Worm (Caenorhabditis elegans): Measurements from ENCODE around the gene imp-2.

The imp-2 gene

ce11 chrIV:11145929-11146339, 27.2 kb upstream of the imp-2 start (continued):
- TF ChIP-seq spr-1 (tag; optimal IDR thresholded peaks at IDR 0.05) = no peak
- TF ChIP-seq lin-13 (GFP tag; optimal IDR thresholded peaks at IDR 0.05) = no peak
- no peak for TF ChIP-seq F10B5.3 (tag; optimal IDR thresholded peaks at IDR 0.05)
- no peak for TF ChIP-seq fkh-10 (GFP tag; optimal IDR thresholded peaks at IDR 0.05)
- no peak for TF ChIP-seq aha-1 (tag)
- TF ChIP-seq nhr-41 (GFP tag; IDR thresholded peaks at IDR 0.05) = no peak
- TF ChIP-seq nhr-76 (tag; optimal IDR thresholded peaks at IDR 0.05) = no peak
- TF ChIP-seq zip-11 (GFP tag; IDR thresholded peaks at IDR 0.05) = no peak
- peak; percentile 64; the same call in 1 of the 2 replicates for TF ChIP-seq pha-4 (GFP tag; IDR thresholded peaks at IDR 0.05)
- no peak for TF ChIP-seq pha-4 (tag; optimal IDR thresholded peaks at IDR 0.05)
- TF ChIP-seq lin-15B (tag; optimal IDR thresholded peaks at IDR 0.05) = no peak
- no peak for TF ChIP-seq lir-3 (tag; optimal IDR thresholded peaks at IDR 0.05)
- TF ChIP-seq ces-1 (GFP tag; optimal IDR thresholded peaks at IDR 0.05) = no peak
- no peak for TF ChIP-seq nhr-11 (tag; optimal IDR thresholded peaks at IDR 0.05)
- no peak for TF ChIP-seq ctbp-1 (GFP tag; IDR thresholded peaks at IDR 0.05)
- TF ChIP-seq Y5F2A.4 (GFP tag; optimal IDR thresholded peaks at IDR 0.05) = no peak
- TF ChIP-seq saeg-2 (GFP tag; IDR thresholded peaks at IDR 0.05) = no peak
- no peak for TF ChIP-seq D1046.2 (GFP tag; IDR thresholded peaks at IDR 0.05)
- 0 out of 2 replicates have a peak, but pooled peaks have one; percentile 15 for TF ChIP-seq snpc-1.2 (GFP tag; IDR thresholded peaks at IDR 0.05)
- no peak for TF ChIP-seq dmd-8 (GFP tag; IDR thresholded peaks at IDR 0.05)
- TF ChIP-seq fos-1 (tag; optimal IDR thresholded peaks at IDR 0.05) = no peak

- TF ChIP-seq nhr-42 (GFP tag; IDR thresholded peaks at IDR 0.05) = no peak
- TF ChIP-seq lim-7 (GFP tag; IDR thresholded peaks at IDR 0.05) = no peak
- no peak for TF ChIP-seq snpc-4 (tag; optimal IDR thresholded peaks at IDR 0.05)
- no peak for TF ChIP-seq daf-16 (GFP tag; optimal IDR thresholded peaks at IDR 0.05)
- no peak for TF ChIP-seq daf-16 (tag; optimal IDR thresholded peaks at IDR 0.05)
- no peak for TF ChIP-seq mdl-1 (tag; optimal IDR thresholded peaks at IDR 0.05)
- no peak for TF ChIP-seq madf-9 (GFP tag; conservative IDR thresholded peaks at IDR 0.05)
- no peak for TF ChIP-seq cey-2 (tag; optimal IDR thresholded peaks at IDR 0.05; ENCODE audit: borderline replicate concordance, insufficient read depth)
- no peak for TF ChIP-seq R02D3.7 (tag; optimal IDR thresholded peaks at IDR 0.05)
- TF ChIP-seq Y75B8A.6 (GFP tag; IDR thresholded peaks at IDR 0.05) = no peak
- no peak for TF ChIP-seq F44E2.7 (GFP tag; IDR thresholded peaks at IDR 0.05)
- TF ChIP-seq aly-2 (tag; optimal IDR thresholded peaks at IDR 0.05) = no peak
- no peak for TF ChIP-seq unc-62 (GFP tag; optimal IDR thresholded peaks at IDR 0.05 in 1 of 2)
- TF ChIP-seq unc-62 (tag; optimal IDR thresholded peaks at IDR 0.05) = no peak
- no peak for TF ChIP-seq sdz-12 (GFP tag; optimal IDR thresholded peaks at IDR 0.05)
- TF ChIP-seq arid-1 (GFP tag; conservative IDR thresholded peaks at IDR 0.05) = no peak
- no peak for TF ChIP-seq lsy-2 (tag; optimal IDR thresholded peaks at IDR 0.05)
- no peak for TF ChIP-seq dpl-1 (GFP tag; optimal IDR thresholded peaks at IDR 0.05)
- TF ChIP-seq T20F7.1 (GFP tag; optimal IDR thresholded peaks at IDR 0.05) = no peak
Observed at ce11 chrIV:11143228-11143444, 24.4 kb upstream of the imp-2 start, which contains the start of gene F01G4.4. Gene F01G4.4, plus strand, starts transcription at chrIV:11143345.

ce11 chrIV:11142314-11143227, 23.9 kb upstream of the imp-2 start, which contains the start of gene skih-2:
Gene skih-2, minus strand, starts transcription at chrIV:11142364.
- TF ChIP-seq unc-130 (GFP tag; optimal IDR thresholded peaks at IDR 0.05) (peak; percentile 32), ZK546.5 (tag; optimal IDR thresholded peaks at IDR 0.05) (peak in 1 of 2 experiments; percentile 9), fkh-10 (GFP tag; optimal IDR thresholded peaks at IDR 0.05) (peak; percentile 8), F49E8.2 (tag; optimal IDR thresholded peaks at IDR 0.05; ENCODE audit: borderline replicate concordance) (peak; percentile 64), arid-1 (GFP tag; conservative IDR thresholded peaks at IDR 0.05) (no peak), lsy-2 (tag; optimal IDR thresholded peaks at IDR 0.05) (peak in 1 of 2 experiments; percentile 78), egl-27 (tag; optimal IDR thresholded peaks at IDR 0.05) (peak; percentile 36), nhr-77 (tag; optimal IDR thresholded peaks at IDR 0.05) (peak; percentile 7), daf-16 (GFP tag; optimal IDR thresholded peaks at IDR 0.05) (no peak), daf-16 (tag; optimal IDR thresholded peaks at IDR 0.05) (peak; percentile 34), R02D3.7 (tag; optimal IDR thresholded peaks at IDR 0.05) (no peak), T20F7.1 (GFP tag; optimal IDR thresholded peaks at IDR 0.05) (peak; percentile 40), snpc-1.2 (GFP tag; IDR thresholded peaks at IDR 0.05) (peak; percentile 21; the same call in 1 of the 2 replicates), lin-38 (GFP tag; IDR thresholded peaks at IDR 0.05) (peak; percentile 40), hlh-30 (tag; optimal IDR thresholded peaks at IDR 0.05; ENCODE audit: insufficient read depth) (peak; percentile 29), dpl-1 (GFP tag; optimal IDR thresholded peaks at IDR 0.05) (peak; percentile 93), zip-11 (GFP tag; IDR thresholded peaks at IDR 0.05) (no peak), nhr-6 (tag; optimal IDR thresholded peaks at IDR 0.05) (peak; percentile 15), madf-9 (GFP tag; conservative IDR thresholded peaks at IDR 0.05) (no peak)
